Worm (Caenorhabditis elegans) whole organism, L4 larva: ENCODE data around the gene C36C9.5.
"Not testable (repeated sequence)": the region's sequence is repeated elsewhere in the genome, so short reads cannot be mapped to it uniquely, and the experiment has no call there.

Experiments used
- aly-2 ChIP-seq: sonication (generic microtip); optimal IDR thresholded peaks from 2 replicates; lab custom pipeline; 2018; ENCODE audit warnings: missing biosample characterization, missing genetic modification characterization
- ces-1 ChIP-seq: fragments of 150-350 bp; sonication (generic microtip); optimal IDR thresholded peaks from 4 replicates; lab custom pipeline; 2014; ENCODE audit warnings: missing biosample characterization, missing genetic modification reagents, missing genetic modification characterization
- hlh-30 ChIP-seq: sonication (generic microtip); optimal IDR thresholded peaks from 2 replicates; lab custom pipeline; 2017; ENCODE audit warnings: antibody characterized with exemption, mild to moderate bottlenecking, missing genetic modification characterization, missing compliant biosample characterization; ENCODE audit not compliant: insufficient read depth
- php-3 ChIP-seq: fragments of 200-800 bp; sonication (Bioruptor generic); IDR thresholded peaks from 2 replicates; pipeline ENCODE4 v1.3.6; 2022; ENCODE audit warnings: missing genetic modification reagents, missing genetic modification characterization, missing compliant biosample characterization
- zag-1 ChIP-seq: fragments of 150-350 bp; optimal IDR thresholded peaks from 2 replicates; lab custom pipeline; 2014; ENCODE audit warnings: missing biosample characterization, missing genetic modification characterization

DNA sequence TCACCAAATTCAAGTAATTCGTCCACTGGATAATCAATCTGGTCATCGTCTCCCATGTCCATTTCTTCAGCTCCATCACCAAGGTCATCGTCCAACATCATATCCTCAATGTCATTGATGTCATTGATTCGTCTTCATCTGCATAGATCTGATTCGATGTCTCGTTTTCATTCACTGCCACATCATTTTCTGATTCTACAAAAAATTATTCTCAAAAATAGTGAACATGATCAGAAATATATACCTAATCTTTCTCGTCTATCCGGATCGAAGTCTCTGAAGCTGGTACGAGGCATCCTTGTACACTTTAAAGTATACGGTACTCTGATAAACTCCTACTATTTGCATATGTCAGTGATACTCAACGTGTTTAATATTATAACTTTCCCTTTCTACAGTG lies 6.9 kb downstream of the C36C9.5 start, which contains the start of gene C36C9.4:
- not testable (repeated sequence) for TF ChIP-seq hlh-30 (tag; lab: Kevin White, UChicago); ces-1; aly-2 (tag; lab: Kevin White, UChicago); php-3; zag-1 (tag; lab: Kevin White, UChicago)
